Worm (Caenorhabditis elegans) whole organism, L1 larva: ENCODE data around the gene T24C4.2.

Experiments used
- C16A3.4 ChIP-seq: fragments of 150-350 bp; optimal IDR thresholded peaks from 2 replicates; lab custom pipeline; 2014; ENCODE audit warnings: missing biosample characterization, missing genetic modification characterization
- aly-2 ChIP-seq: fragments of 150-350 bp; optimal IDR thresholded peaks from 2 replicates; lab custom pipeline; 2014; ENCODE audit warnings: missing biosample characterization, missing genetic modification characterization
- blmp-1 ChIP-seq: fragments of 150-350 bp; optimal IDR thresholded peaks from 2 replicates; lab custom pipeline; 2014; ENCODE audit warnings: missing biosample characterization, missing genetic modification characterization
- ceh-63 ChIP-seq: fragments of 200-800 bp; sonication (Bioruptor generic); optimal IDR thresholded peaks from 2 replicates; lab custom pipeline; 2018; ENCODE audit warnings: mild to moderate bottlenecking, missing genetic modification characterization, missing compliant biosample characterization
- ceh-8 ChIP-seq: fragments of 200-800 bp; sonication (Bioruptor generic); optimal IDR thresholded peaks from 2 replicates; lab custom pipeline; 2018; ENCODE audit warnings: mild to moderate bottlenecking, missing genetic modification characterization, moderate library complexity, missing compliant biosample characterization
- ceh-82 ChIP-seq, 3 experiments: fragments of 150-350 bp in 1 of 3; sonication (generic microtip) in 2 of 3; optimal IDR thresholded peaks; 2 replicates each; lab custom pipeline; 2014 to 2017; ENCODE audit warnings: missing biosample characterization in 3 of 3, missing genetic modification characterization in 3 of 3
- ceh-88 ChIP-seq: fragments of 200-800 bp; sonication (Bioruptor generic); IDR thresholded peaks from 2 replicates; pipeline ENCODE4 v1.3.6; 2022; ENCODE audit warnings: missing genetic modification characterization, missing compliant biosample characterization
- dpl-1 ChIP-seq, 3 experiments: fragments of 150-350 bp in 2 of 3; sonication (generic microtip) in 1 of 3; optimal IDR thresholded peaks; 2 replicates each; lab custom pipeline; 2014 to 2017; ENCODE audit warnings: missing biosample characterization in 3 of 3, missing genetic modification characterization in 3 of 3, missing genetic modification reagents in 3 of 3
- dsc-1 ChIP-seq: sonication (generic microtip); optimal IDR thresholded peaks from 2 replicates; lab custom pipeline; 2016; ENCODE audit warnings: mild to moderate bottlenecking, missing genetic modification characterization, missing compliant biosample characterization
- efl-1 ChIP-seq, 4 experiments: fragments of 150-350 bp; optimal IDR thresholded peaks in 3 of 4; peaks in 1 of 4; 1 replicate in 1 of 4; 2 replicates in 3 of 4; lab custom pipeline; 2014; ENCODE audit warnings: missing biosample characterization in 2 of 4, missing genetic modification characterization in 2 of 4, missing genetic modification reagents in 2 of 4
- egl-13 ChIP-seq: sonication (generic microtip); optimal IDR thresholded peaks from 2 replicates; lab custom pipeline; 2016; ENCODE audit warnings: missing genotype, missing genetic modification reagents, missing genetic modification characterization, missing compliant biosample characterization
- elt-2 ChIP-seq: sonication (generic microtip); optimal IDR thresholded peaks from 2 replicates; lab custom pipeline; 2016; ENCODE audit warnings: missing genetic modification characterization, mild to moderate bottlenecking, inconsistent platforms, missing compliant biosample characterization, missing genetic modification reagents
- fkh-8 ChIP-seq: sonication (generic microtip); optimal IDR thresholded peaks from 2 replicates; lab custom pipeline; 2016; ENCODE audit warnings: mild to moderate bottlenecking, missing genetic modification characterization, missing compliant biosample characterization
- fos-1 ChIP-seq: fragments of 150-350 bp; optimal IDR thresholded peaks from 2 replicates; lab custom pipeline; 2014; ENCODE audit warnings: missing biosample characterization, missing genetic modification characterization
- grh-1 ChIP-seq: fragments of 200-800 bp; sonication (Bioruptor generic); IDR thresholded peaks from 2 replicates; pipeline ENCODE4 v1.3.6; 2022; ENCODE audit warnings: missing genetic modification reagents, missing genetic modification characterization, missing compliant biosample characterization
- isw-1 ChIP-seq: fragments of 200-800 bp; sonication (Bioruptor generic); IDR thresholded peaks from 2 replicates; pipeline ENCODE4 v1.3.6; 2022; ENCODE audit warnings: missing genetic modification characterization, missing compliant biosample characterization
- jun-1 ChIP-seq: fragments of 150-350 bp; optimal IDR thresholded peaks from 2 replicates; lab custom pipeline; 2014; ENCODE audit warnings: missing biosample characterization, missing genetic modification reagents, missing genetic modification characterization
- lin-13 ChIP-seq: fragments of 150-350 bp; optimal IDR thresholded peaks from 2 replicates; lab custom pipeline; 2014; ENCODE audit warnings: missing biosample characterization, missing genetic modification reagents, missing genetic modification characterization
- lin-15B ChIP-seq: fragments of 150-350 bp; sonication (generic microtip); optimal IDR thresholded peaks from 3 replicates; lab custom pipeline; 2014; ENCODE audit warnings: missing biosample characterization, missing genetic modification characterization
- lin-35 ChIP-seq, 2 experiments: fragments of 150-350 bp; optimal IDR thresholded peaks; 2 replicates each; lab custom pipeline; 2014; ENCODE audit warnings: missing biosample characterization in 2 of 2, missing genetic modification characterization in 2 of 2, missing genetic modification reagents in 2 of 2
- lir-3 ChIP-seq: sonication (generic microtip); optimal IDR thresholded peaks from 2 replicates; lab custom pipeline; 2016; ENCODE audit warnings: mild to moderate bottlenecking, missing genetic modification characterization, moderate library complexity, missing compliant biosample characterization; ENCODE audit not compliant: poor library complexity
- lsy-2 ChIP-seq, 2 experiments: fragments of 150-350 bp; optimal IDR thresholded peaks; 2 replicates each; lab custom pipeline; 2014; ENCODE audit warnings: missing biosample characterization in 2 of 2, missing genetic modification characterization in 2 of 2
- mdl-1 ChIP-seq, 2 experiments: fragments of 150-350 bp; optimal IDR thresholded peaks; 2 replicates each; lab custom pipeline; 2014 to 2017; ENCODE audit warnings: missing biosample characterization in 2 of 2, missing genetic modification characterization in 2 of 2, inconsistent platforms in 1 of 2
- mef-2 ChIP-seq: fragments of 150-350 bp; optimal IDR thresholded peaks from 2 replicates; lab custom pipeline; 2014; ENCODE audit warnings: missing biosample characterization, missing genetic modification characterization
- mep-1 ChIP-seq: fragments of 150-350 bp; optimal IDR thresholded peaks from 2 replicates; lab custom pipeline; 2014; ENCODE audit warnings: missing biosample characterization, missing genetic modification characterization
- nhr-11 ChIP-seq: fragments of 150-350 bp; optimal IDR thresholded peaks from 2 replicates; lab custom pipeline; 2014; ENCODE audit warnings: missing biosample characterization, missing genetic modification characterization
- nhr-237 ChIP-seq: fragments of 150-350 bp; optimal IDR thresholded peaks from 2 replicates; lab custom pipeline; 2014; ENCODE audit warnings: missing biosample characterization, missing genetic modification characterization
- nhr-47 ChIP-seq: sonication (generic microtip); optimal IDR thresholded peaks from 2 replicates; lab custom pipeline; 2016; ENCODE audit warnings: mild to moderate bottlenecking, missing genetic modification characterization, moderate library complexity, missing compliant biosample characterization
- nhr-71 ChIP-seq: sonication (generic microtip); optimal IDR thresholded peaks from 2 replicates; lab custom pipeline; 2016; ENCODE audit warnings: mild to moderate bottlenecking, missing genetic modification characterization, moderate library complexity, missing compliant biosample characterization
- nhr-85 ChIP-seq: sonication (generic microtip); peaks from one replicate; lab custom pipeline; 2016; ENCODE audit warnings: missing genetic modification characterization, inconsistent platforms, missing compliant biosample characterization
- nhr-90 ChIP-seq: sonication (generic microtip); optimal IDR thresholded peaks from 2 replicates; lab custom pipeline; 2016; ENCODE audit warnings: mild to moderate bottlenecking, missing genetic modification characterization, missing compliant biosample characterization; ENCODE audit not compliant: poor library complexity
- rnt-1 ChIP-seq: sonication (generic microtip); optimal IDR thresholded peaks from 2 replicates; lab custom pipeline; 2016; ENCODE audit warnings: mild to moderate bottlenecking, missing genetic modification characterization, moderate library complexity, missing compliant biosample characterization
- skn-1 ChIP-seq: fragments of 150-350 bp; optimal IDR thresholded peaks from 2 replicates; lab custom pipeline; 2014; ENCODE audit warnings: missing biosample characterization, missing genetic modification characterization
- snu-23 ChIP-seq: sonication (generic microtip); optimal IDR thresholded peaks from 2 replicates; lab custom pipeline; 2016; ENCODE audit warnings: missing genetic modification characterization, missing compliant biosample characterization
- sox-4 ChIP-seq: sonication (generic microtip); optimal IDR thresholded peaks from 2 replicates; lab custom pipeline; 2016; ENCODE audit warnings: missing genetic modification characterization, missing compliant biosample characterization
- swsn-7 ChIP-seq: sonication (generic microtip); optimal IDR thresholded peaks from 2 replicates; lab custom pipeline; 2016; ENCODE audit warnings: missing genetic modification characterization, missing compliant biosample characterization
- tbx-2 ChIP-seq: sonication (generic microtip); optimal IDR thresholded peaks from 2 replicates; lab custom pipeline; 2016; ENCODE audit warnings: missing genetic modification characterization, missing compliant biosample characterization
- unc-30 ChIP-seq: sonication (generic microtip); optimal IDR thresholded peaks from 2 replicates; lab custom pipeline; 2017; ENCODE audit warnings: missing biosample characterization, missing genetic modification characterization
- unc-98 ChIP-seq: fragments of 200-800 bp; sonication (Bioruptor generic); IDR thresholded peaks from 2 replicates; pipeline ENCODE4 v1.3.6; 2022; ENCODE audit warnings: missing genetic modification characterization, missing compliant biosample characterization
- zag-1 ChIP-seq: fragments of 150-350 bp; optimal IDR thresholded peaks from 2 replicates; lab custom pipeline; 2014; ENCODE audit warnings: missing biosample characterization, missing genetic modification characterization
- ztf-11 ChIP-seq, 2 experiments: sonication (generic microtip); optimal IDR thresholded peaks; 2 replicates each; lab custom pipeline; 2016 to 2017; ENCODE audit warnings: missing genetic modification characterization in 2 of 2, missing biosample characterization in 1 of 2, missing compliant biosample characterization in 1 of 2

Gene T24C4.2

DNA sequence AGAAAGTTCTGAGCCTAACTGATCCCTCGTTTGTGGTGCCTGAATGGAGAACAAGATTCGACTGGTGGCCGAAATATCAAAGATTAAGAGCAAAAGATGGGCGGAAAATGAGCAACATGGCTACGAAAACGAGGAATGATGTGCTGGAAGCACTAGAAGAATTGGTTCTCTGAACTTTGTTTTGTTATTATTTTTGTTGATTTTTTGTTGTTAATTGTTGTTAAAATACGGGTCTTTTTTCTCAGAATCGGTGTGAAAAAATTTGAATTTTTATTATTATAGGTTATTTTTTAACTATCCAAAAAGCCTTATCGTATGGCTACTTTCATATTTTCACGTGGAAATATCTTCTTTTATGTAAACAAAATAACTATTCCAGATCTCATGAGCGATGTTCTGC, 13.5 kb downstream of the T24C4.2 start, which contains the start of gene K02F3.12 (continued):
- TF ChIP-seq rnt-1 (tag; lab: Kevin White, UChicago) (no peak), unc-98 (GFP tag; lab: Robert Waterston, UW) (no peak)

DNA sequence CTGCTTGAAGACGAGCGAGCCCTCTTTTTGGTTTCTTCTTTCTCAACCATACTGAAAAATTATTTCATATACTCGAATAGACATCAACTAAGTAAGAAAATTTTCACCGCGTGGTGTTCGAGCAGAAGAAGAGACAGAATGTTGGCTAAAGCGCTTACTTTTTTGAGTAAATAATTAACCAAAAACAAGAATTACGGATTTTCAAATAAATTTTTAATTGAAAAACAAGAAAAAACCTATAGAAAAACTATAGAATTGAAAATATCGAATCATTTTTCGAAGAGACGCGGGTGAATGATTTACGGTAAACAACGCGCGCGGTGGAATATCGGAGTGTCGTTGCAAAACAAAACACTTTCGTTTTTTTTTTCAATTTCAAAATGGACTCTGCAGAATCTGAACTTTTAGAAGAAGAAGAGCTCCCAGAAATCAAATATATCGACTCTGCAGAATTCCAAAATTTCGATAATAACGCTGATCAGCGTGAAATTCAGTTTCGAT, 15.9 kb downstream of the T24C4.2 start, which contains the start of the genes rnp-5 and tag-51:
Gene rnp-5 (minus strand): TSS at position 51 of the 501 bp plus-strand sequence.
Gene tag-51 (plus strand): TSS at position 363 of the 501 bp plus-strand sequence.
- TF ChIP-seq lsy-2 (tag; optimal IDR thresholded peaks at IDR 0.05; lab: Kevin White, UChicago) (peak; percentile 19 to 49), unc-30 (tag; lab: Kevin White, UChicago) (no peak), nhr-237 (no peak), mef-2 (tag; lab: Kevin White, UChicago) (no peak), grh-1 (GFP tag; lab: Robert Waterston, UW) (no peak), blmp-1 (tag; lab: Kevin White, UChicago) (peak; percentile 90), lin-35 (GFP tag; optimal IDR thresholded peaks at IDR 0.05; lab: Kevin White, UChicago) (peak; percentile 36 to 56), efl-1 (optimal IDR thresholded peaks at IDR 0.05; lab: Kevin White, UChicago) (peak; percentile 16 to 32), efl-1 (GFP tag; optimal IDR thresholded peaks at IDR 0.05 in 1 of 2; lab: Kevin White, UChicago) (peak in 1 of 2 experiments; percentile 31), dpl-1 (GFP tag; optimal IDR thresholded peaks at IDR 0.05; lab: Kevin White, UChicago) (peak in 1 of 3 experiments; percentile 48), ceh-8 (GFP tag; lab: Kevin White, UChicago) (no peak), snu-23 (GFP tag; lab: Kevin White, UChicago) (peak; percentile 18), nhr-85 (tag; lab: Kevin White, UChicago) (no peak)

DNA sequence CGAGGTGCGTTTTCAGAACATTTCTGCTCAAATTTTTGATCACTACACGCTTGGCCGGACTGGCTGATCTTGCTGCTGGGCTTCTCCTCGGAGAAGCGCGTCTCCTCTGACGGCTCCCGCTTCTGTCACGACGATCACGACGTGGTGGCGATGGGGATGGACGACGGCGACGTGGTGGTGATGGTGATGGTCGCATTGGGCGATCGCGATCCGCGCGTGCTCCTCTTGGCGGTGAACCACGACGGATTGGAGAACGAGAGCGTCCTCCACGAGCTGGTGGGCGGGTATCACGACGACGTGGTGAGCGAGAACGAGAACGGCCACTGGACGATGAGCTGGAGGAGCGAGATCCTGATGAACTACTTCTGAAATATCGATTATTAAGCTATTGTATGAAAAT, 16.4 kb downstream of the T24C4.2 start:
- no peak for TF ChIP-seq ztf-11 (tag; optimal IDR thresholded peaks at IDR 0.05; lab: Kevin White, UChicago)
- no peak for TF ChIP-seq ceh-88 (GFP tag; lab: Robert Waterston, UW)
- no peak for TF ChIP-seq snu-23 (GFP tag; lab: Kevin White, UChicago)
- TF ChIP-seq swsn-7 = no peak
- no peak for TF ChIP-seq ceh-63 (GFP tag; lab: Kevin White, UChicago)
- no peak for TF ChIP-seq tbx-2 (tag; lab: Kevin White, UChicago)
- TF ChIP-seq egl-13 (tag; lab: Kevin White, UChicago) = no peak

DNA sequence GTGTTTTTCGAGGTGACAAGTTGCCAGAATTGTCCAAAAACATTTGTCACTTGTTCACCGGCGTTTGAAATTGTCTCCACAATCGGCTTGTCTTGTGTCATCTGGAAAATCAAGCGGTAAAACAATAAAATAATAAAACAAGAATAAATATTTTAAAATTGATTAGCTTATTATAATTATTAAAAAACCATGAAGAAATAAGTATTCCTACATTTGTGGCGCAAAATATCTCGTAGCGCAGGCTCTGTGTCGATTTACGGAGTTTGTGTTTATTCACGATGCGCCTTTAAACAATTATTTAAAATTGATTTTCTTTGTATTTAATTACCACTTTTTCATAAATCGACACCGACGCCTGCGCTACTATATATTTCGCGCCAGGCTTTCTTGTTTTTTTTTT, 17.5 kb downstream of the T24C4.2 start, which contains the start of gene moma-1:
Gene moma-1 (minus strand): TSS at position 101 of the 400 bp plus-strand sequence.
- TF ChIP-seq ceh-88 (GFP tag; lab: Robert Waterston, UW) = no peak
- no peak for TF ChIP-seq unc-98 (GFP tag; lab: Robert Waterston, UW)
- no peak for TF ChIP-seq nhr-11
- TF ChIP-seq fkh-8 (tag; lab: Kevin White, UChicago) = no peak
- no peak for TF ChIP-seq lin-15B (tag; lab: Kevin White, UChicago)
- TF ChIP-seq nhr-85 (tag; lab: Kevin White, UChicago) = peak; percentile 44
- no peak for TF ChIP-seq elt-2 (tag; lab: Kevin White, UChicago)
- TF ChIP-seq jun-1 (tag; lab: Kevin White, UChicago) = no peak
- TF ChIP-seq zag-1 = no peak
- TF ChIP-seq fos-1 = no peak
- peak; percentile 18 for TF ChIP-seq nhr-90 (tag; lab: Kevin White, UChicago)
- no peak for TF ChIP-seq lin-13 (GFP tag; lab: Kevin White, UChicago)
- TF ChIP-seq, all 84 proteins: peak for 2

DNA sequence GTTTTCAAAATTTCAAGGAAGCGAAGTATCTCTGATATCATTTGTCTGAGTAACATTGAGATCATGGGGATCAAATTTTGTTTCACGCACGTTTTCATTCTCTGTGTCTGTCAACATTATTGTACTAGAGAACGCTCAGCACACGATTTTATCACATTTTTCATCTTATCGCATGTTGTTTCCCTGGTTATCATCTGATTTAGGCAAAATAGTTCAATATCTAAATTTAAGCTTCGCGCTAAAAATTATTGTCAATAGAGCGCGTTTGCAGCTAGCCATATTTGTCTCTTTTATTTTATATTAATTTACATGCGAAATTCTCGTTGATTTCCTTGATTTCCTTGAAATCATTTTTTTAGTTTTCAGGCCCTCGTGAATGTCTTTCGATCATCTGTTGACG, 24.3 kb downstream of the T24C4.2 start, which contains the start of gene K02F3.2:
Gene K02F3.2 (plus strand): TSS at position 357 of the 400 bp plus-strand sequence.
- TF ChIP-seq sox-4 (tag; lab: Kevin White, UChicago) = peak; percentile 35
- peak; percentile 11 for TF ChIP-seq fos-1
- no peak for TF ChIP-seq jun-1 (tag; lab: Kevin White, UChicago)
- peak; percentile 40 to 70 for TF ChIP-seq lsy-2 (tag; optimal IDR thresholded peaks at IDR 0.05; lab: Kevin White, UChicago)
- peak; percentile 21 for TF ChIP-seq lin-15B (tag; lab: Kevin White, UChicago)
- TF ChIP-seq dsc-1 (tag; lab: Kevin White, UChicago) = peak; percentile 29
- TF ChIP-seq nhr-47 = peak; percentile 71
- TF ChIP-seq fkh-8 (tag; lab: Kevin White, UChicago) = peak; percentile 12
- TF ChIP-seq unc-98 (GFP tag; lab: Robert Waterston, UW) = no peak
- TF ChIP-seq mep-1 (tag; lab: Kevin White, UChicago) = peak; percentile 51
- TF ChIP-seq aly-2 (tag; lab: Kevin White, UChicago) = no peak
- TF ChIP-seq mdl-1 (tag; optimal IDR thresholded peaks at IDR 0.05; lab: Kevin White, UChicago) = peak in 1 of 2 experiments; percentile 43
- TF ChIP-seq skn-1 (tag; lab: Kevin White, UChicago) = peak; percentile 7
- TF ChIP-seq ceh-82 (tag; optimal IDR thresholded peaks at IDR 0.05; lab: Kevin White, UChicago) = peak in 1 of 3 experiments; percentile 25
- 0 out of 2 replicates have a peak, but pooled peaks have one; percentile 5 for TF ChIP-seq isw-1 (GFP tag; lab: Robert Waterston, UW)
- TF ChIP-seq efl-1 (optimal IDR thresholded peaks at IDR 0.05; lab: Kevin White, UChicago) = peak; percentile 90 to 94
- peak; percentile 93 to 99 for TF ChIP-seq efl-1 (GFP tag; optimal IDR thresholded peaks at IDR 0.05 in 1 of 2; lab: Kevin White, UChicago)
- TF ChIP-seq nhr-71 (tag; lab: Kevin White, UChicago) = peak; percentile 70
- peak; percentile 69 for TF ChIP-seq snu-23 (GFP tag; lab: Kevin White, UChicago)
- TF ChIP-seq lir-3 (tag; lab: Kevin White, UChicago) = peak; percentile 47
- TF ChIP-seq nhr-85 (tag; lab: Kevin White, UChicago) = peak; percentile 78
- TF ChIP-seq C16A3.4 (tag; lab: Kevin White, UChicago) = peak; percentile 59
